Fruit fly (Drosophila melanogaster): ENCODE data around the gene cmb.
A peak's percentile ranks its signal among the peaks of the same experiment; 100 is the strongest.

DNA sequence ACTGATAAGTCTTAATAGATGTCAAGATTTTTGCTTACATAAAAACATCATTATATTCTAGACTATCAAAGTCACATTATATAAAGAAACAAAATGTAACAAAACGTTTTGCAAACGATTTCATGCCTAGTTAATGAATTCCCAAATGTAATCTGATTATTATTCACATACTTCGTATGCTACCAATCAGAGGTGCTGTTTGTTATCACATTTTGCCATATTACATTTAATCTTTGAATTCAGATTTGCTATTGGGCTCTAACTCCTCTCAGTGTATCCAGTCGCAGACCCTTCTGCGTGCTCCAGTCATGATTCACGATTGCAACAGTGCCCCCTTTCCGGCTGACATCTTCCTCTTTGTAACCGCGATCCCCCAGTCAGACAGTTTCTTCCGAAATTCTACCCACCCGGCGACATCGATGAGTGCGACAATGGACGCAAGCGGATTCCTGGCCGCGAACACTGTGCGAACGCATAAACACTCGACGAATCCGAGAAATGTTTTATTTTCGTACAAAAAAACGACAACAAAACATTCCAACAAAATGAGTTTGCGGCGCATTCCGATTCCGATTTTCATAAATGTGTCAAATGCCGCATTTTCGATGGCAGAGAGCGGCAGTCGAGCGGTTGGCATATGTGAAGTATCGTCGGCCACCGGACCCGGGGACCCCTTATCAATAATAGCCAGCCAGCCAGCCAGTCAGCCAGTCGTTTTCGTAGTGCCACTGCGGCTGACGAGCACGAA, 45.9 kb downstream of the cmb start:
- TF ChIP-seq Snoo (tag; optimal IDR thresholded peaks at IDR 0.05) (peak; percentile 50), CG34367 (tag; optimal IDR thresholded peaks at IDR 0.05) (no peak), CG8159 (tag; optimal IDR thresholded peaks at IDR 0.05) (peak; percentile 44), gl (tag; optimal IDR thresholded peaks at IDR 0.05) (no peak), CG17806 (tag; optimal IDR thresholded peaks at IDR 0.05) (peak; percentile 26), CG9948 (tag; optimal IDR thresholded peaks at IDR 0.05) (peak; percentile 6), CG4496 (GFP tag; IDR thresholded peaks at IDR 0.05) (no peak), CG10348 (GFP tag; IDR thresholded peaks at IDR 0.05) (no peak), CG12605 (GFP tag; IDR thresholded peaks at IDR 0.05) (no peak), EcR (GFP tag; optimal IDR thresholded peaks at IDR 0.05) (peak; percentile 2), CG8301 (tag; optimal IDR thresholded peaks at IDR 0.05) (peak; percentile 10)

All from whole organism, pupa.